Fruit fly (Drosophila melanogaster) whole organism, pupa: ENCODE measurements around the gene sty.

Experiments
- CG10348 ChIP-seq: fragments of 200-800 bp; sonication (Bioruptor generic); IDR thresholded peaks from 2 replicates; pipeline ENCODE4 v1.3.6; 2022; ENCODE audit warnings: missing biosample characterization, missing genetic modification characterization
- CG12605 ChIP-seq: fragments of 200-800 bp; sonication (Bioruptor generic); IDR thresholded peaks from 2 replicates; pipeline ENCODE4 v1.3.6; 2022; ENCODE audit warnings: missing biosample characterization, missing genetic modification characterization
- CG13204 ChIP-seq: fragments of 200-800 bp; sonication (Bioruptor generic); optimal IDR thresholded peaks from 2 replicates; lab custom pipeline; 2018; ENCODE audit warnings: missing biosample characterization, mild to moderate bottlenecking, missing genetic modification characterization, moderate library complexity
- CG14655 ChIP-seq: fragments of 200-800 bp; sonication (Bioruptor generic); optimal IDR thresholded peaks from 3 replicates; lab custom pipeline; 2017; ENCODE audit warnings: mild to moderate bottlenecking, missing biosample characterization, missing genetic modification reagents, missing genetic modification characterization
- CG15710 ChIP-seq: fragments of 200-800 bp; sonication (Bioruptor generic); optimal IDR thresholded peaks from 2 replicates; lab custom pipeline; 2018; ENCODE audit warnings: missing biosample characterization, mild to moderate bottlenecking, missing genetic modification characterization, moderate library complexity
- CG17806 ChIP-seq: fragments of 200-800 bp; sonication (Bioruptor generic); optimal IDR thresholded peaks from 2 replicates; lab custom pipeline; 2018; ENCODE audit warnings: missing biosample characterization, mild to moderate bottlenecking, missing genetic modification characterization, moderate library complexity
- CG32121 ChIP-seq: fragments of 200-800 bp; sonication (Bioruptor generic); IDR thresholded peaks from 2 replicates; pipeline ENCODE4 v1.3.6; 2022; ENCODE audit warnings: missing biosample characterization, missing genetic modification characterization
- CG34367 ChIP-seq: fragments of 200-800 bp; sonication (Bioruptor generic); optimal IDR thresholded peaks from 2 replicates; lab custom pipeline; 2018; ENCODE audit warnings: missing biosample characterization, mild to moderate bottlenecking, missing genetic modification characterization
- CG4496 ChIP-seq: fragments of 200-800 bp; sonication (Bioruptor generic); IDR thresholded peaks from 3 replicates; pipeline ENCODE4 v1.3.6; 2022; ENCODE audit warnings: missing biosample characterization, missing genetic modification characterization
- CG8159 ChIP-seq: fragments of 200-800 bp; sonication (Bioruptor generic); optimal IDR thresholded peaks from 3 replicates; lab custom pipeline; 2018; ENCODE audit warnings: missing biosample characterization, mild to moderate bottlenecking, missing genetic modification characterization, moderate library complexity
- CG8301 ChIP-seq: fragments of 200-800 bp; sonication (Bioruptor generic); optimal IDR thresholded peaks from 2 replicates; lab custom pipeline; 2018; ENCODE audit warnings: missing biosample characterization, mild to moderate bottlenecking, missing genetic modification characterization
- CG9948 ChIP-seq: fragments of 200-800 bp; sonication (Bioruptor generic); optimal IDR thresholded peaks from 2 replicates; lab custom pipeline; 2018; ENCODE audit warnings: missing biosample characterization, mild to moderate bottlenecking, missing genetic modification characterization, moderate library complexity
- D1 ChIP-seq: fragments of 200-800 bp; sonication (Bioruptor generic); optimal IDR thresholded peaks from 2 replicates; lab custom pipeline; 2018; ENCODE audit warnings: missing biosample characterization, mild to moderate bottlenecking, missing genetic modification characterization, moderate library complexity
- EcR ChIP-seq: fragments of 200-800 bp; sonication (Bioruptor generic); optimal IDR thresholded peaks from 3 replicates; lab custom pipeline; 2019; ENCODE audit warnings: missing biosample characterization, missing genetic modification characterization, mild to moderate bottlenecking, moderate library complexity, missing genetic modification reagents
- Ets98B ChIP-seq: fragments of 200-800 bp; sonication (Bioruptor generic); IDR thresholded peaks from 2 replicates; pipeline ENCODE4 v1.3.6; 2022; ENCODE audit warnings: missing biosample characterization, missing genetic modification characterization
- Pif1A ChIP-seq: fragments of 200-800 bp; sonication (Bioruptor generic); optimal IDR thresholded peaks from 3 replicates; lab custom pipeline; 2016; ENCODE audit warnings: missing biosample characterization, missing genetic modification characterization
- Pif1B ChIP-seq: fragments of 200-800 bp; sonication (Bioruptor generic); optimal IDR thresholded peaks from 3 replicates; lab custom pipeline; 2016; ENCODE audit warnings: missing biosample characterization, missing genetic modification characterization
- Snoo ChIP-seq: fragments of 200-800 bp; sonication (Bioruptor generic); optimal IDR thresholded peaks from 3 replicates; lab custom pipeline; 2017; ENCODE audit warnings: missing biosample characterization, mild to moderate bottlenecking, missing genetic modification characterization, inconsistent platforms
- fd96Ca ChIP-seq: fragments of 200-800 bp; sonication (Bioruptor generic); IDR thresholded peaks from 3 replicates; pipeline ENCODE4 v1.3.6; 2022; ENCODE audit warnings: missing biosample characterization, missing genetic modification characterization
- gl ChIP-seq: fragments of 200-800 bp; sonication (Bioruptor generic); optimal IDR thresholded peaks from 2 replicates; lab custom pipeline; 2018; ENCODE audit warnings: missing biosample characterization, mild to moderate bottlenecking, missing genetic modification characterization
- rn ChIP-seq: fragments of 200-800 bp; sonication (Bioruptor generic); IDR thresholded peaks from 2 replicates; pipeline ENCODE4 v1.3.6; 2022; ENCODE audit warnings: missing biosample characterization, missing genetic modification characterization

The sty gene

dm6 chr3L:3466200-3466599 is 41.5 kb upstream of the sty start, which contains the start of gene CycJ:
Gene CycJ (plus strand): TSS chr3L:3466428.
- TF ChIP-seq CG4496 (GFP tag; lab: Robert Waterston, UW) (0 out of 3 replicates have a peak, but pooled peaks have one; percentile 8), CG34367 (no peak), gl (tag; lab: Kevin White, UChicago) (no peak)

dm6 chr3L:3461557-3462414 is 37.1 kb upstream of the sty start:
- TF ChIP-seq Pif1B (GFP tag; lab: Kevin White, UChicago) = no peak
- TF ChIP-seq CG8159 (tag; lab: Kevin White, UChicago) = no peak
- TF ChIP-seq CG14655 = no peak
- peak; percentile 3 for TF ChIP-seq CG34367
- peak; percentile 3 for TF ChIP-seq CG9948
- TF ChIP-seq CG12605 = peak; percentile 39; the same call in 1 of the 2 replicates
- peak; percentile 50; the same call in 1 of the 3 replicates for TF ChIP-seq CG4496 (GFP tag; lab: Robert Waterston, UW)
- no peak for TF ChIP-seq CG15710
- TF ChIP-seq CG17806 (tag; lab: Kevin White, UChicago) = peak; percentile 10
- TF ChIP-seq CG8301 (tag; lab: Kevin White, UChicago) = no peak
- no peak for TF ChIP-seq D1 (tag; lab: Kevin White, UChicago)
- TF ChIP-seq, all 21 proteins: peak for 5

- TF ChIP-seq EcR (GFP tag; lab: Kevin White, UChicago) = no peak
- TF ChIP-seq Snoo = no peak
- no peak for TF ChIP-seq Ets98B (GFP tag; lab: Robert Waterston, UW)
- TF ChIP-seq CG15710 = no peak
- TF ChIP-seq CG8159 (tag; lab: Kevin White, UChicago) = no peak
- TF ChIP-seq CG9948 = no peak
- no peak for TF ChIP-seq CG8301 (tag; lab: Kevin White, UChicago)
- TF ChIP-seq rn (GFP tag; lab: Robert Waterston, UW) = no peak
These were observed 36.4 kb upstream of the sty start, which contains the start of the genes CG46463 and armi for dm6 chr3L:3461119-3461518. Gene CG46463 (plus strand): TSS chr3L:3461315. Gene armi (plus strand): TSS chr3L:3461317.

- TF ChIP-seq rn (GFP tag; lab: Robert Waterston, UW) (peak; percentile 70), EcR (GFP tag; lab: Kevin White, UChicago) (peak; percentile 75), D1 (tag; lab: Kevin White, UChicago) (no peak), CG15710 (peak; percentile 81), CG32121 (GFP tag; lab: Robert Waterston, UW) (peak; percentile 81), CG8301 (tag; lab: Kevin White, UChicago) (peak; percentile 65), CG8159 (tag; lab: Kevin White, UChicago) (peak; percentile 69), fd96Ca (GFP tag; lab: Robert Waterston, UW) (peak; percentile 88), Snoo (peak; percentile 80), CG14655 (peak; percentile 73), CG12605 (peak; percentile 61), CG4496 (GFP tag; lab: Robert Waterston, UW) (peak; percentile 91), CG17806 (tag; lab: Kevin White, UChicago) (peak; percentile 56), gl (tag; lab: Kevin White, UChicago) (peak; percentile 15), CG9948 (peak; percentile 67), Ets98B (GFP tag; lab: Robert Waterston, UW) (peak; percentile 83), CG34367 (peak; percentile 76), CG13204 (GFP tag; lab: Kevin White, UChicago) (no peak), Pif1A (GFP tag; lab: Kevin White, UChicago) (no peak), CG10348 (0 out of 2 replicates have a peak, but pooled peaks have one; percentile 15), Pif1B (GFP tag; lab: Kevin White, UChicago) (peak; percentile 87)
These were observed 35.8 kb upstream of the sty start, which contains the start of gene eIF5B for dm6 chr3L:3460402-3461027. Gene eIF5B (minus strand): TSS chr3L:3460977.

dm6 chr3L:3456922-3457321 is 32.2 kb upstream of the sty start:
- TF ChIP-seq Pif1B (GFP tag; lab: Kevin White, UChicago) = no peak
- TF ChIP-seq fd96Ca (GFP tag; lab: Robert Waterston, UW) = no peak
- TF ChIP-seq CG9948 = no peak
- no peak for TF ChIP-seq Pif1A (GFP tag; lab: Kevin White, UChicago)
- no peak for TF ChIP-seq D1 (tag; lab: Kevin White, UChicago)
- no peak for TF ChIP-seq CG17806 (tag; lab: Kevin White, UChicago)
- TF ChIP-seq CG14655 = no peak
- no peak for TF ChIP-seq CG34367
- no peak for TF ChIP-seq CG15710
- TF ChIP-seq Snoo = no peak
- no peak for TF ChIP-seq CG8159 (tag; lab: Kevin White, UChicago)

dm6 chr3L:3456009-3456566 is 31.4 kb upstream of the sty start:
- TF ChIP-seq Ets98B (GFP tag; lab: Robert Waterston, UW) = no peak
- TF ChIP-seq rn (GFP tag; lab: Robert Waterston, UW) = no peak
- TF ChIP-seq CG10348 = no peak
- no peak for TF ChIP-seq CG12605
- no peak for TF ChIP-seq Pif1A (GFP tag; lab: Kevin White, UChicago)
- TF ChIP-seq fd96Ca (GFP tag; lab: Robert Waterston, UW) = no peak
- no peak for TF ChIP-seq CG32121 (GFP tag; lab: Robert Waterston, UW)
- no peak for TF ChIP-seq CG15710
- no peak for TF ChIP-seq CG8159 (tag; lab: Kevin White, UChicago)
- TF ChIP-seq CG13204 (GFP tag; lab: Kevin White, UChicago) = no peak
- no peak for TF ChIP-seq CG4496 (GFP tag; lab: Robert Waterston, UW)
- TF ChIP-seq, all 21 proteins: peak for 0
